Worm (Caenorhabditis elegans): ENCODE results near the gene glt-5.

ce11 chrII:9729196-9729595 lies 20.5 kb upstream of the glt-5 start:
- TF ChIP-seq ama-1 (optimal IDR thresholded peaks at IDR 0.05) (no peak), tbx-11 (GFP tag; IDR thresholded peaks at IDR 0.05) (no peak), flt-1 (GFP tag; IDR thresholded peaks at IDR 0.05) (no peak), hnd-1 (tag; optimal IDR thresholded peaks at IDR 0.05) (no peak), B0310.2 (tag; optimal IDR thresholded peaks at IDR 0.05) (no peak), tbx-37 (GFP tag; conservative IDR thresholded peaks at IDR 0.05) (no peak), tra-4 (tag; optimal IDR thresholded peaks at IDR 0.05) (no peak), aly-1 (tag; optimal IDR thresholded peaks at IDR 0.05) (no peak), ceh-36 (tag; optimal IDR thresholded peaks at IDR 0.05) (no peak), hmbx-1 (tag; optimal IDR thresholded peaks at IDR 0.05) (no peak), scrt-1 (GFP tag; IDR thresholded peaks at IDR 0.05) (no peak), F13C5.2 (tag; optimal IDR thresholded peaks at IDR 0.05) (no peak), sea-1 (GFP tag; conservative IDR thresholded peaks at IDR 0.05) (no peak)

All from whole organism, early embryonic.